Worm (Caenorhabditis elegans): ENCODE results near the gene let-19.

- TF ChIP-seq ets-4 (tag; optimal IDR thresholded peaks at IDR 0.05), result no peak
- no peak for TF ChIP-seq fkh-10 (GFP tag; optimal IDR thresholded peaks at IDR 0.05)
- no peak for TF ChIP-seq hlh-13 (GFP tag; optimal IDR thresholded peaks at IDR 0.05)
- no peak for TF ChIP-seq pha-4 (tag; optimal IDR thresholded peaks at IDR 0.05)
- TF ChIP-seq tbx-2 (tag; optimal IDR thresholded peaks at IDR 0.05), result no peak
- TF ChIP-seq dmd-4 (tag; optimal IDR thresholded peaks at IDR 0.05; ENCODE audit: borderline replicate concordance), result no peak
- TF ChIP-seq ama-1 (optimal IDR thresholded peaks at IDR 0.05), result no peak
- TF ChIP-seq unc-42 (tag; optimal IDR thresholded peaks at IDR 0.05), result no peak
- TF ChIP-seq sdc-2 (tag; optimal IDR thresholded peaks at IDR 0.05), result no peak
- TF ChIP-seq nhr-11 (tag; optimal IDR thresholded peaks at IDR 0.05), result no peak
- TF ChIP-seq rnt-1 (tag; optimal IDR thresholded peaks at IDR 0.05), result no peak
- no peak for TF ChIP-seq mec-3 (tag; optimal IDR thresholded peaks at IDR 0.05; ENCODE audit: borderline replicate concordance)
These were observed 7.4 kb upstream of the let-19 start for ce11 chrII:8763367-8763766.
